Worm (Caenorhabditis elegans): ENCODE results near the gene T10B5.7.

DNA sequence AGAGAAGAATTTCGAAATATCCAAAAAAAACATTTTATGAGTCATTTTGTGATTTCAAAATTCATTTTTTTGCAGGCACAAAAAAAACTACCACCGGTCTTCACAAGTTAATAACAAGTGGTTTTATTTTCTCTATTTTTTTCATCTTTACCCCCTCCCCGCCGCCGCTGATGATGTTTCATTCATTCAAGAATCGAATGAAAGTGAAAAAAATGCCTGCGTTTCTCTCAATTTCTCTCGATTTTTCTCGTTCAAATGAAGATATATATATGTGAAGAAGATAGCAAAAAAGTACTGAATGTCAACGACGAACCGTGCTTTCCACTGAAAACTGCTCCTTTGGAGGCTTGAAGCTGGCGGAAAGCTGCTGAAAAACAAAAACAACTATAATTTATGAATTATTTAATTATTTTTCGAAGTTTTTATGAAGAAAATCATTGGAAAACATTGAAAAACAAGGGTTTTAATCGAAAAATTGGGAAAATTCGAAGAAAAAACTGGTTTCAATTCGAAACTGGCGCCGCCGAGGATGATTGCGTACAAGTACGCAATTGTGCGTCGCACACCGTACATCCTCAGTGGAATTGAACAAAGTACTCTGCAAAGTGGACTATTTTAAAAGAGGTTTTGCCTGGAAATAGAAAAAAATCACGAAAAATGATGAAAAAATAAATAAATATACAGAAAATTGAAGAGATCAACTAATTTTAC, 46.7 kb downstream of the T10B5.7 start, which contains the start of gene zig-11:
- TF ChIP-seq mdl-1 (tag; optimal IDR thresholded peaks at IDR 0.05): no peak
- no peak for TF ChIP-seq tbx-2 (tag; optimal IDR thresholded peaks at IDR 0.05)
- TF ChIP-seq sea-2 (GFP tag; optimal IDR thresholded peaks at IDR 0.05): no peak
- no peak for TF ChIP-seq nhr-11 (tag; optimal IDR thresholded peaks at IDR 0.05)
- no peak for TF ChIP-seq elt-2 (tag; optimal IDR thresholded peaks at IDR 0.05)
- no peak for TF ChIP-seq ceh-28 (tag; optimal IDR thresholded peaks at IDR 0.05)
- TF ChIP-seq ceh-82 (tag; optimal IDR thresholded peaks at IDR 0.05): no peak
- TF ChIP-seq snpc-4 (tag; optimal IDR thresholded peaks at IDR 0.05): no peak
- TF ChIP-seq ztf-11 (tag; optimal IDR thresholded peaks at IDR 0.05): no peak
- peak; percentile 28 for TF ChIP-seq lin-15B (tag; optimal IDR thresholded peaks at IDR 0.05)
- no peak for TF ChIP-seq daf-12 (tag; optimal IDR thresholded peaks at IDR 0.05)
- no peak for TF ChIP-seq jun-1 (tag; optimal IDR thresholded peaks at IDR 0.05)

Measured in whole organism, L3 larva.